Worm (Caenorhabditis elegans): ENCODE measurements around the gene rabx-5.

ce11 chrIII:10580206-10580605 is 24.9 kb upstream of the rabx-5 start:
- TF ChIP-seq ceh-90 (tag; optimal IDR thresholded peaks at IDR 0.05) = no peak
- TF ChIP-seq jun-1 (tag; optimal IDR thresholded peaks at IDR 0.05) = no peak
- no peak for TF ChIP-seq egl-27 (tag; optimal IDR thresholded peaks at IDR 0.05)
- TF ChIP-seq ztf-4 (tag; optimal IDR thresholded peaks at IDR 0.05) = no peak
- no peak for TF ChIP-seq unc-130 (tag; optimal IDR thresholded peaks at IDR 0.05)
- TF ChIP-seq ama-1 (optimal IDR thresholded peaks at IDR 0.05) = no peak
- no peak for TF ChIP-seq skn-1 (tag; optimal IDR thresholded peaks at IDR 0.05)
